Fruit fly (Drosophila melanogaster) whole organism, wandering third instar larva: Measurements from ENCODE around the gene CG31678.

ENCODE experiments used
- GATAd ChIP-seq: sonication (Bioruptor generic); optimal IDR thresholded peaks from 2 replicates; lab custom pipeline; 2016; ENCODE audit warnings: missing biosample characterization, missing genetic modification characterization
- Myc ChIP-seq: fragments of >200 bp; optimal IDR thresholded peaks from 2 replicates; lab custom pipeline; 2017
- br ChIP-seq: fragments of 200-800 bp; sonication (Bioruptor generic); optimal IDR thresholded peaks from 2 replicates; lab custom pipeline; 2016; ENCODE audit warnings: missing biosample characterization, missing genetic modification characterization
- brk ChIP-seq: fragments of 200-800 bp; sonication (Bioruptor generic); optimal IDR thresholded peaks from 2 replicates; lab custom pipeline; 2016; ENCODE audit warnings: missing biosample characterization, mild to moderate bottlenecking, missing genetic modification characterization
- dl ChIP-seq, 2 experiments: fragments of 175-275, 200-275 bp in 1 of 2; fragments of 200-275 bp in 1 of 2; sonication (Bioruptor generic); optimal IDR thresholded peaks; lab custom pipeline; 2018; ENCODE audit warnings: mild to moderate bottlenecking in 2 of 2, missing biosample characterization in 2 of 2, missing genetic modification characterization in 2 of 2, moderate library complexity in 2 of 2; ENCODE audit not compliant: partially characterized antibody in 2 of 2, insufficient read depth in 1 of 2
- dsf ChIP-seq: sonication (Bioruptor generic); optimal IDR thresholded peaks from 2 replicates; lab custom pipeline; 2016; ENCODE audit warnings: missing biosample characterization, missing genetic modification characterization, borderline replicate concordance
- jim ChIP-seq: fragments of 175-275, 200-325 bp; sonication (Bioruptor generic); optimal IDR thresholded peaks from 2 replicates; lab custom pipeline; 2016; ENCODE audit warnings: missing biosample characterization, mild to moderate bottlenecking, missing genetic modification characterization
- lola ChIP-seq: fragments of >200 bp; optimal IDR thresholded peaks from 2 replicates; lab custom pipeline; 2017; ENCODE audit warnings: missing biosample characterization, missing genetic modification characterization
- pan ChIP-seq: fragments of >200 bp; optimal IDR thresholded peaks from 2 replicates; lab custom pipeline; 2017
- rgr ChIP-seq: fragments of 200-800 bp; sonication (Bioruptor generic); optimal IDR thresholded peaks from 3 replicates; lab custom pipeline; 2016; ENCODE audit warnings: missing biosample characterization, mild to moderate bottlenecking, missing genetic modification characterization
- sage ChIP-seq: fragments of 200-800 bp; sonication (Bioruptor generic); optimal IDR thresholded peaks from 2 replicates; lab custom pipeline; 2016; ENCODE audit warnings: missing biosample characterization, mild to moderate bottlenecking, missing genetic modification characterization
- sv ChIP-seq: fragments of 200-800 bp; sonication (Bioruptor generic); optimal IDR thresholded peaks from 3 replicates; lab custom pipeline; 2016; ENCODE audit warnings: missing biosample characterization, missing genetic modification characterization

dm6 chr2L:20661071-20661470 lies 14.7 kb downstream of the CG31678 start:
- TF ChIP-seq sage (GFP tag; lab: Kevin White, UChicago) (no peak), dsf (GFP tag; lab: Kevin White, UChicago) (no peak), lola (GFP tag; lab: Kevin White, UChicago) (no peak), br (GFP tag; lab: Kevin White, UChicago) (no peak), sv (GFP tag; lab: Kevin White, UChicago) (no peak), jim (GFP tag; lab: Kevin White, UChicago) (no peak), brk (GFP tag; lab: Kevin White, UChicago) (no peak), pan (no peak), rgr (GFP tag; lab: Kevin White, UChicago) (no peak), GATAd (GFP tag; lab: Kevin White, UChicago) (no peak), Myc (lab: Kevin White, UChicago) (no peak), dl (GFP tag; optimal IDR thresholded peaks at IDR 0.05; lab: Kevin White, UChicago; ENCODE audit: insufficient read depth in 1 of 2, partially characterized antibody in 2 of 2) (no peak)
